Fruit fly (Drosophila melanogaster) whole organism, embryonic: Measurements from ENCODE around the gene Sas-4.

Experiments
- Ada2b ChIP-seq: fragments of 200-800 bp; sonication (Bioruptor generic); IDR thresholded peaks from 2 replicates; pipeline ENCODE4 v1.3.6; 2022; ENCODE audit warnings: missing biosample characterization, missing genetic modification characterization
- B-H2 ChIP-seq: fragments of 200-800 bp; sonication (Bioruptor generic); optimal IDR thresholded peaks from 2 replicates; lab custom pipeline; 2018; ENCODE audit warnings: missing biosample characterization, mild to moderate bottlenecking, missing genetic modification characterization
- CG10267 ChIP-seq: fragments of 200-800 bp; sonication (Bioruptor generic); optimal IDR thresholded peaks from 2 replicates; lab custom pipeline; 2018; ENCODE audit warnings: missing biosample characterization, mild to moderate bottlenecking, missing genetic modification characterization, moderate library complexity
- CG10959 ChIP-seq: fragments of 200-800 bp; sonication (Bioruptor generic); IDR thresholded peaks from 2 replicates; pipeline ENCODE4 v1.3.6; 2022; ENCODE audit warnings: missing biosample characterization, missing genetic modification characterization
- CG11247 ChIP-seq: fragments of 200-800 bp; sonication (Bioruptor generic); IDR thresholded peaks from 2 replicates; pipeline ENCODE4 v1.3.6; 2022; ENCODE audit warnings: missing biosample characterization, missing genetic modification characterization
- CG12391 ChIP-seq: fragments of 200-800 bp; sonication (Bioruptor generic); optimal IDR thresholded peaks from 3 replicates; lab custom pipeline; 2018; ENCODE audit warnings: missing biosample characterization, mild to moderate bottlenecking, missing genetic modification characterization, moderate library complexity
- CG14667 ChIP-seq: fragments of 200-800 bp; sonication (Bioruptor generic); IDR thresholded peaks from 2 replicates; pipeline ENCODE4 v1.3.6; 2022; ENCODE audit warnings: missing biosample characterization, missing genetic modification characterization
- CG14860 ChIP-seq: fragments of 200-800 bp; sonication (Bioruptor generic); IDR thresholded peaks from 3 replicates; pipeline ENCODE4 v1.3.6; 2022; ENCODE audit warnings: missing biosample characterization, missing genetic modification characterization; ENCODE audit not compliant: partially characterized antibody
- CG15514 ChIP-seq: fragments of 200-800 bp; sonication (Bioruptor generic); optimal IDR thresholded peaks from 3 replicates; lab custom pipeline; 2017; ENCODE audit warnings: missing biosample characterization, missing genetic modification characterization, mild to moderate bottlenecking, moderate library complexity, missing genetic modification reagents
- CG15601 ChIP-seq: fragments of 200-800 bp; sonication (Bioruptor generic); optimal IDR thresholded peaks from 3 replicates; lab custom pipeline; 2019; ENCODE audit warnings: missing biosample characterization, mild to moderate bottlenecking, missing genetic modification characterization, moderate library complexity
- CG2712 ChIP-seq: fragments of 200-800 bp; optimal IDR thresholded peaks from 3 replicates; lab custom pipeline; 2019; ENCODE audit warnings: missing biosample characterization, mild to moderate bottlenecking, missing genetic modification characterization, moderate library complexity
- CG33557 ChIP-seq: fragments of 200-800 bp; sonication (Bioruptor generic); optimal IDR thresholded peaks from 2 replicates; lab custom pipeline; 2019; ENCODE audit warnings: missing biosample characterization, mild to moderate bottlenecking, missing genetic modification characterization, moderate library complexity
- CG7987 ChIP-seq: fragments of 200-800 bp; sonication (Bioruptor generic); optimal IDR thresholded peaks from 2 replicates; lab custom pipeline; 2018; ENCODE audit warnings: missing biosample characterization, mild to moderate bottlenecking, missing genetic modification characterization, moderate library complexity
- CG8924 ChIP-seq: fragments of 200-800 bp; optimal IDR thresholded peaks from 3 replicates; lab custom pipeline; 2019; ENCODE audit warnings: missing biosample characterization, mild to moderate bottlenecking, missing genetic modification characterization, moderate library complexity
- CG9215 ChIP-seq: fragments of 200-800 bp; sonication (Bioruptor generic); IDR thresholded peaks from 2 replicates; pipeline ENCODE4 v1.3.6; 2022; ENCODE audit warnings: missing biosample characterization, missing genetic modification characterization
- CG9817 ChIP-seq: fragments of 200-800 bp; sonication (Bioruptor generic); optimal IDR thresholded peaks from 2 replicates; lab custom pipeline; 2018; ENCODE audit warnings: missing biosample characterization, mild to moderate bottlenecking, missing genetic modification characterization, moderate library complexity
- CoRest ChIP-seq: fragments of 200-800 bp; sonication (Bioruptor generic); optimal IDR thresholded peaks from 3 replicates; lab custom pipeline; 2018; ENCODE audit warnings: missing biosample characterization, mild to moderate bottlenecking, missing genetic modification characterization, moderate library complexity
- Dad ChIP-seq: fragments of 200-800 bp; sonication (Bioruptor generic); optimal IDR thresholded peaks from 3 replicates; lab custom pipeline; 2016; ENCODE audit warnings: missing biosample characterization, missing genetic modification characterization
- Dfd ChIP-seq, 2 experiments: fragments of >200 bp; optimal IDR thresholded peaks; 2 replicates each; lab custom pipeline; 2017; ENCODE audit warnings: missing biosample characterization in 2 of 2, missing genetic modification characterization in 2 of 2
- Fer2 ChIP-seq: fragments of 200-800 bp; sonication (Bioruptor generic); optimal IDR thresholded peaks from 2 replicates; lab custom pipeline; 2018; ENCODE audit warnings: missing biosample characterization, mild to moderate bottlenecking, missing genetic modification characterization, moderate library complexity
- H15 ChIP-seq: fragments of 200-800 bp; sonication (Bioruptor generic); IDR thresholded peaks from 3 replicates; pipeline ENCODE4 v1.3.6; 2022; ENCODE audit warnings: missing biosample characterization, missing genetic modification characterization
- Hmr ChIP-seq: fragments of 200-800 bp; sonication (Bioruptor generic); optimal IDR thresholded peaks from 3 replicates; lab custom pipeline; 2017; ENCODE audit warnings: mild to moderate bottlenecking, missing biosample characterization, missing genetic modification reagents, missing genetic modification characterization
- Hr3 ChIP-seq: fragments of 200-800 bp; sonication (Bioruptor generic); optimal IDR thresholded peaks from 3 replicates; lab custom pipeline; 2016; ENCODE audit warnings: missing biosample characterization, missing genetic modification characterization
- MTF-1 ChIP-seq: fragments of 200-800 bp; sonication (Bioruptor generic); optimal IDR thresholded peaks from 2 replicates; lab custom pipeline; 2018; ENCODE audit warnings: missing biosample characterization, mild to moderate bottlenecking, missing genetic modification characterization, borderline replicate concordance
- Sox102F ChIP-seq: fragments of 200-800 bp; sonication (Bioruptor generic); optimal IDR thresholded peaks from 2 replicates; lab custom pipeline; 2018; ENCODE audit warnings: missing biosample characterization, mild to moderate bottlenecking, missing genetic modification characterization, moderate library complexity
- Ssrp ChIP-seq: fragments of 200-800 bp; sonication (Bioruptor generic); optimal IDR thresholded peaks from 2 replicates; lab custom pipeline; 2018; ENCODE audit warnings: missing biosample characterization, mild to moderate bottlenecking, missing genetic modification characterization, moderate library complexity
- YL-1 ChIP-seq: fragments of 200-800 bp; sonication (Bioruptor generic); optimal IDR thresholded peaks from 3 replicates; lab custom pipeline; 2017; ENCODE audit warnings: missing biosample characterization, mild to moderate bottlenecking, missing genetic modification characterization
- az2 ChIP-seq: fragments of 200-800 bp; sonication (Bioruptor generic); optimal IDR thresholded peaks from 3 replicates; lab custom pipeline; 2016; ENCODE audit warnings: missing biosample characterization, missing genetic modification characterization
- bcd ChIP-seq: fragments of 200-800 bp; sonication (Bioruptor generic); optimal IDR thresholded peaks from 2 replicates; lab custom pipeline; 2017; ENCODE audit warnings: missing biosample characterization, mild to moderate bottlenecking, missing genetic modification characterization
- cg ChIP-seq: fragments of 200-800 bp; sonication (Bioruptor generic); optimal IDR thresholded peaks from 3 replicates; lab custom pipeline; 2019; ENCODE audit warnings: missing biosample characterization, mild to moderate bottlenecking, missing genetic modification characterization, moderate library complexity
- dimm ChIP-seq: fragments of 200-800 bp; sonication (Bioruptor generic); IDR thresholded peaks from 2 replicates; pipeline ENCODE4 v1.3.6; 2022; ENCODE audit warnings: missing biosample characterization, missing genetic modification characterization
- dmrt11E ChIP-seq: fragments of 200-800 bp; sonication (Bioruptor generic); optimal IDR thresholded peaks from 3 replicates; lab custom pipeline; 2018; ENCODE audit warnings: missing biosample characterization, mild to moderate bottlenecking, missing genetic modification characterization, moderate library complexity
- dmrt99B ChIP-seq: fragments of 200-800 bp; sonication (Bioruptor generic); optimal IDR thresholded peaks from 2 replicates; lab custom pipeline; 2018; ENCODE audit warnings: missing biosample characterization, mild to moderate bottlenecking, missing genetic modification characterization, moderate library complexity
- gce ChIP-seq: fragments of 200-800 bp; sonication (Bioruptor generic); IDR thresholded peaks from 3 replicates; pipeline ENCODE4 v1.3.6; 2022; ENCODE audit warnings: missing biosample characterization, missing genetic modification characterization
- hth ChIP-seq: fragments of >200 bp; optimal IDR thresholded peaks from 2 replicates; lab custom pipeline; 2017; ENCODE audit warnings: inconsistent platforms
- maf-S ChIP-seq: fragments of 200-800 bp; sonication (Bioruptor generic); optimal IDR thresholded peaks from 2 replicates; lab custom pipeline; 2016; ENCODE audit warnings: missing biosample characterization, missing genetic modification characterization
- nmo ChIP-seq: fragments of 200-800 bp; sonication (Bioruptor generic); optimal IDR thresholded peaks from 2 replicates; lab custom pipeline; 2018; ENCODE audit warnings: missing biosample characterization, mild to moderate bottlenecking, missing genetic modification characterization, moderate library complexity
- org-1 ChIP-seq: fragments of 200-800 bp; sonication (Bioruptor generic); optimal IDR thresholded peaks from 2 replicates; lab custom pipeline; 2017; ENCODE audit warnings: missing biosample characterization, missing genetic modification characterization
- otp ChIP-seq: fragments of 200-800 bp; sonication (Bioruptor generic); IDR thresholded peaks from 3 replicates; pipeline ENCODE4, ENCODE4 v1.3.6; 2022; ENCODE audit warnings: missing biosample characterization, missing genetic modification characterization
- p53 ChIP-seq: fragments of 200-800 bp; sonication (Bioruptor generic); optimal IDR thresholded peaks from 2 replicates; lab custom pipeline; 2016; ENCODE audit warnings: missing biosample characterization, missing genetic modification characterization
- pfk ChIP-seq: fragments of 200-800 bp; sonication (Bioruptor generic); optimal IDR thresholded peaks from 2 replicates; lab custom pipeline; 2018; ENCODE audit warnings: missing biosample characterization, mild to moderate bottlenecking, missing genetic modification characterization, moderate library complexity
- row ChIP-seq: fragments of 200-800 bp; sonication (Bioruptor generic); IDR thresholded peaks from 3 replicates; pipeline ENCODE4 v1.3.6; 2022; ENCODE audit warnings: missing biosample characterization, missing genetic modification characterization
- run ChIP-seq: fragments of 200-800 bp; sonication (Bioruptor generic); optimal IDR thresholded peaks from 3 replicates; lab custom pipeline; 2018; ENCODE audit warnings: missing biosample characterization, mild to moderate bottlenecking, missing genetic modification characterization
- slbo ChIP-seq: fragments of 200-800 bp; sonication (Bioruptor generic); IDR thresholded peaks from 2 replicates; pipeline ENCODE4 v1.3.6; 2022; ENCODE audit warnings: missing biosample characterization, missing genetic modification characterization
- sob ChIP-seq: fragments of 200-800 bp; sonication (Bioruptor generic); IDR thresholded peaks from 2 replicates; pipeline ENCODE4 v1.3.6; 2022; ENCODE audit warnings: missing biosample characterization, missing genetic modification characterization
- stc ChIP-seq: fragments of 200-800 bp; sonication (Bioruptor generic); IDR thresholded peaks from 2 replicates; pipeline ENCODE4 v1.3.6; 2022; ENCODE audit warnings: missing biosample characterization, missing genetic modification characterization
- stwl ChIP-seq: fragments of 200-800 bp; sonication (Bioruptor generic); optimal IDR thresholded peaks from 3 replicates; lab custom pipeline; 2018; ENCODE audit warnings: missing biosample characterization, mild to moderate bottlenecking, missing genetic modification characterization, moderate library complexity
- sug ChIP-seq: fragments of 200-800 bp; optimal IDR thresholded peaks from 2 replicates; lab custom pipeline; 2019; ENCODE audit warnings: missing biosample characterization, mild to moderate bottlenecking, missing genetic modification characterization, moderate library complexity
- zf30C ChIP-seq: fragments of 200-800 bp; sonication (Bioruptor generic); optimal IDR thresholded peaks from 3 replicates; lab custom pipeline; 2018; ENCODE audit warnings: missing biosample characterization, mild to moderate bottlenecking, missing genetic modification characterization
- zfh1 ChIP-seq: fragments of 200-800 bp; sonication (Bioruptor generic); IDR thresholded peaks from 3 replicates; pipeline ENCODE4 v1.3.6; 2022; ENCODE audit warnings: missing biosample characterization, missing genetic modification characterization

Gene Sas-4

DNA sequence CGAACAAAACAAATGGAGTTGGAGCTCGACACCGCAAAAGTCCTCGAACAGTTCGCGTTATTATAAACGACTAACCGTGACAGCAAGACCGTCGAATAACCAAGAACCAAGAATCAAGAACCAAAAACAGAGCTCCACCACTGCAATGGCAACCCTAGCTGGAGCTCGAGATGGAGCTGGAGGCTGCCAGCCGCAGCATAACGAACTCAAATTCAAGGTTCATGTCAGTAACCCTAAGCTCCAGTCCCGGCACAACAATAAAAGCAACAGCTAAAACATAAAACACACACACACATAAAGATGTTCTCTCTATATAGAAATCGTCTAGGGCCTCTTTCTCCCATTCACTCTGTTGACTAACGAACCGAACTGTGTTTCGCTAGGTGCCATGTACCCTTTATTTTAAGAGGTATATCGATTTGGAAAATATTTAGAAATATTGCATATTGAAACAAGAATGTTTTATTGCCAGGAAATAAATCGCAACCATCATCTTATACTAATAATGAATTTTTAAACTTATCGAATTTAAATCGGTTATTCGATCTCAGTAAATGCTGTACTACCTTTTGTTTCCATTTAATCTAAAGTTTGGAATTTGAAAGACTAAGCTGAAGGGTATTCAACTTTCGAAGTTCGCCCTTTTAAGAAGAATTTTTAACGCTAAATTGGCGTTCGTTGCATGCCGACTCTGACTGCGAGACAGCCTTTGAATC, 20.4 kb downstream of the Sas-4 start:
- no peak for TF ChIP-seq CG9817
- TF ChIP-seq Dad (GFP tag; lab: Kevin White, UChicago) = no peak
- TF ChIP-seq CG10267 (tag; lab: Kevin White, UChicago) = peak; percentile 39
- no peak for TF ChIP-seq CG15514 (GFP tag; lab: Kevin White, UChicago)
- TF ChIP-seq maf-S (GFP tag; lab: Kevin White, UChicago) = no peak
- TF ChIP-seq sug (tag; lab: Kevin White, UChicago) = no peak
- no peak for TF ChIP-seq Hr3 (GFP tag; lab: Kevin White, UChicago)
- no peak for TF ChIP-seq cg
- TF ChIP-seq sob (GFP tag; lab: Robert Waterston, UW) = no peak
- peak; percentile 33; the same call in 1 of the 3 replicates for TF ChIP-seq row (GFP tag; lab: Robert Waterston, UW)
- TF ChIP-seq CG15601 (tag; lab: Kevin White, UChicago) = peak; percentile 28
- no peak for TF ChIP-seq org-1 (GFP tag; lab: Kevin White, UChicago)
- no peak for TF ChIP-seq CG7987 (GFP tag; lab: Kevin White, UChicago)
- peak; percentile 0 for TF ChIP-seq dmrt99B (tag; lab: Kevin White, UChicago)
- peak; percentile 11 for TF ChIP-seq CoRest
- TF ChIP-seq Fer2 (tag; lab: Kevin White, UChicago) = no peak
- no peak for TF ChIP-seq CG10959 (GFP tag; lab: Robert Waterston, UW)
- no peak for TF ChIP-seq hth (lab: Kevin White, UChicago)
- no peak for TF ChIP-seq dimm (GFP tag; lab: Robert Waterston, UW)
- no peak for TF ChIP-seq run
- no peak for TF ChIP-seq B-H2 (GFP tag; lab: Kevin White, UChicago)
- no peak for TF ChIP-seq otp (GFP tag; lab: Robert Waterston, UW)
- no peak for TF ChIP-seq stwl (tag; lab: Kevin White, UChicago)
- TF ChIP-seq MTF-1 (GFP tag; lab: Kevin White, UChicago) = no peak
- no peak for TF ChIP-seq slbo (GFP tag; lab: Robert Waterston, UW)
- no peak for TF ChIP-seq CG11247 (GFP tag; lab: Robert Waterston, UW)
- TF ChIP-seq Ada2b = no peak
- peak; percentile 30 for TF ChIP-seq Sox102F (GFP tag; lab: Kevin White, UChicago)
- TF ChIP-seq CG14667 (GFP tag; lab: Robert Waterston, UW) = no peak
- no peak for TF ChIP-seq bcd (GFP tag; lab: Kevin White, UChicago)
- no peak for TF ChIP-seq CG14860 (GFP tag; lab: Robert Waterston, UW)
- no peak for TF ChIP-seq p53 (GFP tag; lab: Kevin White, UChicago)
- peak; percentile 4 for TF ChIP-seq CG33557
- no peak for TF ChIP-seq YL-1 (GFP tag; lab: Kevin White, UChicago)
- no peak for TF ChIP-seq H15 (GFP tag; lab: Robert Waterston, UW)
- peak; percentile 20 for TF ChIP-seq CG12391 (tag; lab: Kevin White, UChicago)
- TF ChIP-seq nmo (GFP tag; lab: Kevin White, UChicago) = peak; percentile 26
- no peak for TF ChIP-seq gce (GFP tag; lab: Robert Waterston, UW)
- peak; percentile 59 for TF ChIP-seq dmrt11E (tag; lab: Kevin White, UChicago)
- TF ChIP-seq Ssrp (tag; lab: Kevin White, UChicago) = peak; percentile 34
- TF ChIP-seq zf30C (GFP tag; lab: Kevin White, UChicago) = no peak
- TF ChIP-seq az2 (GFP tag; lab: Kevin White, UChicago) = peak; percentile 7
- TF ChIP-seq pfk (GFP tag; lab: Kevin White, UChicago) = no peak
- TF ChIP-seq CG2712 = peak; percentile 65
- TF ChIP-seq CG8924 (tag; lab: Kevin White, UChicago) = no peak
- no peak for TF ChIP-seq Dfd (GFP tag; optimal IDR thresholded peaks at IDR 0.05; lab: Kevin White, UChicago)
- TF ChIP-seq stc = no peak
- peak; percentile 57; the same call in 2 of the 3 replicates for TF ChIP-seq zfh1 (GFP tag; lab: Robert Waterston, UW)
- TF ChIP-seq Hmr (GFP tag; lab: Kevin White, UChicago) = no peak
- no peak for TF ChIP-seq CG9215 (GFP tag; lab: Robert Waterston, UW)
